Fruit fly (Drosophila melanogaster) whole organism, embryonic: Measurements from ENCODE around the gene CG8301.
A peak's percentile ranks its signal among the peaks of the same experiment; 100 is the strongest.

Experiments used
- B-H1 ChIP-seq: fragments of 200-800 bp; sonication (Bioruptor generic); IDR thresholded peaks from 3 replicates; pipeline ENCODE4 v1.3.6; 2022; ENCODE audit warnings: missing biosample characterization, missing genetic modification characterization
- BEAF-32 ChIP-seq: fragments of 200-800 bp; sonication (Bioruptor generic); optimal IDR thresholded peaks from 3 replicates; lab custom pipeline; 2017; ENCODE audit warnings: missing biosample characterization, missing genetic modification characterization, mild to moderate bottlenecking, moderate library complexity, missing genetic modification reagents
- Bdp1 ChIP-seq: fragments of 200-800 bp; sonication (Bioruptor generic); optimal IDR thresholded peaks from 3 replicates; lab custom pipeline; 2016; ENCODE audit warnings: missing biosample characterization, missing genetic modification characterization
- CG10274 ChIP-seq: fragments of 200-800 bp; sonication (Bioruptor generic); optimal IDR thresholded peaks from 3 replicates; lab custom pipeline; 2017; ENCODE audit warnings: missing biosample characterization, mild to moderate bottlenecking, missing genetic modification characterization
- CG10431 ChIP-seq: fragments of 200-800 bp; sonication (Bioruptor generic); optimal IDR thresholded peaks from 3 replicates; lab custom pipeline; 2018; ENCODE audit warnings: missing biosample characterization, mild to moderate bottlenecking, missing genetic modification characterization
- CG10462 ChIP-seq: fragments of 200-800 bp; sonication (Bioruptor generic); optimal IDR thresholded peaks from 2 replicates; lab custom pipeline; 2016; ENCODE audit warnings: missing biosample characterization, missing genetic modification characterization
- CG11398 ChIP-seq: fragments of 200-800 bp; sonication (Bioruptor generic); optimal IDR thresholded peaks from 2 replicates; lab custom pipeline; 2016; ENCODE audit warnings: missing biosample characterization, missing genetic modification characterization
- CG11560 ChIP-seq: fragments of 200-800 bp; sonication (Bioruptor generic); IDR thresholded peaks from 3 replicates; pipeline ENCODE4 v1.3.6; 2022; ENCODE audit warnings: missing biosample characterization, missing genetic modification characterization
- CG13287 ChIP-seq: fragments of 200-800 bp; sonication (Bioruptor generic); IDR thresholded peaks from 2 replicates; pipeline ENCODE4 v1.3.6; 2022; ENCODE audit warnings: missing biosample characterization, missing genetic modification characterization; ENCODE audit not compliant: partially characterized antibody
- CG13624 ChIP-seq: fragments of 200-800 bp; sonication (Bioruptor generic); optimal IDR thresholded peaks from 2 replicates; lab custom pipeline; 2016; ENCODE audit warnings: missing biosample characterization, missing genetic modification characterization
- CG18764 ChIP-seq: fragments of 200-800 bp; sonication (Bioruptor generic); optimal IDR thresholded peaks from 3 replicates; lab custom pipeline; 2016; ENCODE audit warnings: missing biosample characterization, missing genetic modification characterization
- CG33213 ChIP-seq: fragments of 200-800 bp; sonication (Bioruptor generic); optimal IDR thresholded peaks from 3 replicates; lab custom pipeline; 2016; ENCODE audit warnings: missing biosample characterization, missing genetic modification characterization
- CG33557 ChIP-seq: fragments of 200-800 bp; sonication (Bioruptor generic); optimal IDR thresholded peaks from 2 replicates; lab custom pipeline; 2019; ENCODE audit warnings: missing biosample characterization, mild to moderate bottlenecking, missing genetic modification characterization, moderate library complexity
- CG34224 ChIP-seq: fragments of 200-800 bp; sonication (Bioruptor generic); IDR thresholded peaks from 3 replicates; pipeline ENCODE4 v1.3.6; 2022; ENCODE audit warnings: missing biosample characterization, missing genetic modification characterization; ENCODE audit not compliant: partially characterized antibody
- CG4360 ChIP-seq: fragments of 200-800 bp; sonication (Bioruptor generic); IDR thresholded peaks from 2 replicates; pipeline ENCODE4 v1.3.6; 2022; ENCODE audit warnings: missing biosample characterization, missing genetic modification characterization
- CG6175 ChIP-seq: fragments of 200-800 bp; sonication (Bioruptor generic); IDR thresholded peaks from 3 replicates; pipeline ENCODE4 v1.3.6; 2022; ENCODE audit warnings: missing biosample characterization, missing genetic modification characterization
- CG7271 ChIP-seq: fragments of 200-800 bp; sonication (Bioruptor generic); optimal IDR thresholded peaks from 2 replicates; lab custom pipeline; 2018; ENCODE audit warnings: missing biosample characterization, mild to moderate bottlenecking, missing genetic modification characterization, moderate library complexity
- CG8089 ChIP-seq: fragments of 200-800 bp; sonication (Bioruptor generic); optimal IDR thresholded peaks from 3 replicates; lab custom pipeline; 2016; ENCODE audit warnings: missing biosample characterization, missing genetic modification characterization
- CG8388 ChIP-seq: fragments of 200-800 bp; sonication (Bioruptor generic); optimal IDR thresholded peaks from 2 replicates; lab custom pipeline; 2019; ENCODE audit warnings: missing biosample characterization, mild to moderate bottlenecking, missing genetic modification characterization, moderate library complexity
- CoRest ChIP-seq: fragments of 200-800 bp; sonication (Bioruptor generic); optimal IDR thresholded peaks from 3 replicates; lab custom pipeline; 2018; ENCODE audit warnings: missing biosample characterization, mild to moderate bottlenecking, missing genetic modification characterization, moderate library complexity
- D ChIP-seq, 2 experiments: fragments of 200-800 bp in 1 of 2; fragments of >200 bp in 1 of 2; sonication (Bioruptor generic) in 1 of 2; optimal IDR thresholded peaks; 2 replicates in 1 of 2; 3 replicates in 1 of 2; lab custom pipeline; 2017; ENCODE audit warnings: mild to moderate bottlenecking in 1 of 2, missing biosample characterization in 1 of 2, missing genetic modification characterization in 1 of 2, missing genetic modification reagents in 1 of 2
- D19B ChIP-seq: fragments of 200-800 bp; sonication (Bioruptor generic); optimal IDR thresholded peaks from 2 replicates; lab custom pipeline; 2017; ENCODE audit warnings: missing biosample characterization, mild to moderate bottlenecking, missing genetic modification characterization
- HLH4C ChIP-seq: fragments of 200-800 bp; sonication (Bioruptor generic); IDR thresholded peaks from 3 replicates; pipeline ENCODE4 v1.3.6; 2022; ENCODE audit warnings: missing biosample characterization, missing genetic modification characterization; ENCODE audit not compliant: partially characterized antibody
- HmgZ ChIP-seq: fragments of 200-800 bp; sonication (Bioruptor generic); optimal IDR thresholded peaks from 2 replicates; lab custom pipeline; 2018; ENCODE audit warnings: missing biosample characterization, mild to moderate bottlenecking, missing genetic modification characterization
- Hr39 ChIP-seq: fragments of >200 bp; optimal IDR thresholded peaks from 2 replicates; lab custom pipeline; 2017
- Six4 ChIP-seq: fragments of 200-800 bp; sonication (Bioruptor generic); optimal IDR thresholded peaks from 2 replicates; lab custom pipeline; 2016; ENCODE audit warnings: missing biosample characterization, missing genetic modification characterization
- btn ChIP-seq: fragments of 200-800 bp; sonication (Bioruptor generic); optimal IDR thresholded peaks from 2 replicates; lab custom pipeline; 2016; ENCODE audit warnings: missing biosample characterization, missing genetic modification characterization
- cato ChIP-seq: fragments of 200-800 bp; sonication (Bioruptor generic); optimal IDR thresholded peaks from 2 replicates; lab custom pipeline; 2016; ENCODE audit warnings: missing biosample characterization, missing genetic modification characterization, borderline replicate concordance
- ci ChIP-seq: fragments of 200-800 bp; sonication (Bioruptor generic); IDR thresholded peaks from 3 replicates; pipeline ENCODE4 v1.3.6; 2022; ENCODE audit warnings: missing biosample characterization, missing genetic modification characterization
- dimm ChIP-seq: fragments of 200-800 bp; sonication (Bioruptor generic); IDR thresholded peaks from 2 replicates; pipeline ENCODE4 v1.3.6; 2022; ENCODE audit warnings: missing biosample characterization, missing genetic modification characterization
- dm ChIP-seq: fragments of 200-800 bp; sonication (Bioruptor generic); optimal IDR thresholded peaks from 3 replicates; lab custom pipeline; 2016; ENCODE audit warnings: missing biosample characterization, missing genetic modification characterization
- esg ChIP-seq: fragments of 200-800 bp; sonication (Bioruptor generic); conservative IDR thresholded peaks from 2 replicates; pipeline ENCODE4 v1.3.6; 2022; ENCODE audit warnings: missing biosample characterization, missing genetic modification characterization
- fd96Cb ChIP-seq: fragments of 200-800 bp; sonication (Bioruptor generic); optimal IDR thresholded peaks from 2 replicates; lab custom pipeline; 2018; ENCODE audit warnings: missing biosample characterization, mild to moderate bottlenecking, missing genetic modification characterization, moderate library complexity
- gce ChIP-seq: fragments of 200-800 bp; sonication (Bioruptor generic); IDR thresholded peaks from 3 replicates; pipeline ENCODE4 v1.3.6; 2022; ENCODE audit warnings: missing biosample characterization, missing genetic modification characterization
- gcm ChIP-seq: fragments of 200-800 bp; sonication (Bioruptor generic); optimal IDR thresholded peaks from 2 replicates; lab custom pipeline; 2019; ENCODE audit warnings: missing biosample characterization, mild to moderate bottlenecking, missing genetic modification characterization, moderate library complexity
- gem ChIP-seq: fragments of 200-800 bp; sonication (Bioruptor generic); optimal IDR thresholded peaks from 2 replicates; lab custom pipeline; 2019; ENCODE audit warnings: missing biosample characterization, mild to moderate bottlenecking, missing genetic modification characterization, moderate library complexity
- gfzf ChIP-seq: fragments of 200-800 bp; sonication (Bioruptor generic); optimal IDR thresholded peaks from 2 replicates; lab custom pipeline; 2016; ENCODE audit warnings: missing biosample characterization, mild to moderate bottlenecking, missing genetic modification characterization, moderate library complexity
- gsb-n ChIP-seq: fragments of 200-800 bp; sonication (Bioruptor generic); optimal IDR thresholded peaks from 3 replicates; lab custom pipeline; 2018; ENCODE audit warnings: missing biosample characterization, mild to moderate bottlenecking, missing genetic modification characterization
- lilli ChIP-seq: fragments of 200-800 bp; sonication (Bioruptor generic); optimal IDR thresholded peaks from 3 replicates; lab custom pipeline; 2016; ENCODE audit warnings: missing biosample characterization, missing genetic modification characterization
- mirr ChIP-seq: fragments of 200-800 bp; sonication (Bioruptor generic); optimal IDR thresholded peaks from 3 replicates; lab custom pipeline; 2018; ENCODE audit warnings: missing biosample characterization, mild to moderate bottlenecking, missing genetic modification characterization
- nmo ChIP-seq: fragments of 200-800 bp; sonication (Bioruptor generic); optimal IDR thresholded peaks from 2 replicates; lab custom pipeline; 2018; ENCODE audit warnings: missing biosample characterization, mild to moderate bottlenecking, missing genetic modification characterization, moderate library complexity
- nom ChIP-seq: fragments of 200-800 bp; sonication (Bioruptor generic); optimal IDR thresholded peaks from 2 replicates; lab custom pipeline; 2017; ENCODE audit warnings: missing biosample characterization, missing genetic modification characterization, mild to moderate bottlenecking, moderate library complexity, missing genetic modification reagents
- so ChIP-seq: fragments of 200-800 bp; sonication (Bioruptor generic); IDR thresholded peaks from 3 replicates; pipeline ENCODE4 v1.3.6; 2022; ENCODE audit warnings: missing biosample characterization, missing genetic modification characterization
- ssp ChIP-seq: fragments of 200-800 bp; sonication (Bioruptor generic); IDR thresholded peaks from 2 replicates; pipeline ENCODE4 v1.3.6; 2022; ENCODE audit warnings: missing biosample characterization, missing genetic modification characterization
- tap ChIP-seq: fragments of 200-800 bp; optimal IDR thresholded peaks from 3 replicates; lab custom pipeline; 2019; ENCODE audit warnings: missing biosample characterization, mild to moderate bottlenecking, missing genetic modification characterization, moderate library complexity
- tin ChIP-seq: fragments of 200-800 bp; sonication (Bioruptor generic); optimal IDR thresholded peaks from 3 replicates; lab custom pipeline; 2016; ENCODE audit warnings: missing biosample characterization, missing genetic modification characterization
- tll ChIP-seq, 2 experiments: fragments of 200-800 bp in 1 of 2; fragments of >200 bp in 1 of 2; sonication (Bioruptor generic) in 1 of 2; optimal IDR thresholded peaks; 2 replicates each; lab custom pipeline; 2017 to 2019; ENCODE audit warnings: missing biosample characterization in 2 of 2, missing genetic modification characterization in 2 of 2, mild to moderate bottlenecking in 1 of 2, moderate library complexity in 1 of 2
- tup ChIP-seq: fragments of 200-800 bp; sonication (Bioruptor generic); optimal IDR thresholded peaks from 2 replicates; lab custom pipeline; 2016; ENCODE audit warnings: missing biosample characterization, mild to moderate bottlenecking, missing genetic modification characterization, moderate library complexity
- zen2 ChIP-seq: fragments of 200-800 bp; sonication (Bioruptor generic); IDR thresholded peaks from 3 replicates; pipeline ENCODE4 v1.3.6; 2022; ENCODE audit warnings: missing biosample characterization, missing genetic modification characterization; ENCODE audit not compliant: partially characterized antibody
- zfh1 ChIP-seq: fragments of 200-800 bp; sonication (Bioruptor generic); IDR thresholded peaks from 3 replicates; pipeline ENCODE4 v1.3.6; 2022; ENCODE audit warnings: missing biosample characterization, missing genetic modification characterization

Gene CG8301

dm6 chr3R:9613124-9613523 is 32.0 kb downstream of the CG8301 start (continued):
- peak; percentile 32 for TF ChIP-seq CG8388
- TF ChIP-seq lilli = peak; percentile 81
- TF ChIP-seq D19B (GFP tag; lab: Kevin White, UChicago) = peak; percentile 32
- TF ChIP-seq dm (GFP tag; lab: Kevin White, UChicago) = no peak
- peak; percentile 37 for TF ChIP-seq Six4 (GFP tag; lab: Kevin White, UChicago)
- TF ChIP-seq CG10431 (GFP tag; lab: Kevin White, UChicago) = no peak
- no peak for TF ChIP-seq CG6175 (GFP tag; lab: Robert Waterston, UW)
- no peak for TF ChIP-seq gsb-n (tag; lab: Kevin White, UChicago)
- TF ChIP-seq gem (tag; lab: Kevin White, UChicago) = peak; percentile 77
- TF ChIP-seq D (optimal IDR thresholded peaks at IDR 0.05; lab: Kevin White, UChicago) = no peak
- peak; percentile 22 for TF ChIP-seq D (GFP tag; optimal IDR thresholded peaks at IDR 0.05; lab: Kevin White, UChicago)
- TF ChIP-seq CoRest (tag; lab: Kevin White, UChicago) = peak; percentile 28
- no peak for TF ChIP-seq gce (GFP tag; lab: Robert Waterston, UW)
- TF ChIP-seq CG4360 (GFP tag; lab: Robert Waterston, UW) = no peak
- TF ChIP-seq BEAF-32 = no peak
- peak; percentile 66 for TF ChIP-seq fd96Cb (tag; lab: Kevin White, UChicago)
- TF ChIP-seq btn = no peak
- TF ChIP-seq CG11398 (GFP tag; lab: Kevin White, UChicago) = no peak
- peak; percentile 20 for TF ChIP-seq tap (tag; lab: Kevin White, UChicago)
- TF ChIP-seq CG34224 (GFP tag; lab: Robert Waterston, UW) = no peak
- no peak for TF ChIP-seq tll (GFP tag; optimal IDR thresholded peaks at IDR 0.05; lab: Kevin White, UChicago)
- TF ChIP-seq CG10462 (GFP tag; lab: Kevin White, UChicago) = no peak
- no peak for TF ChIP-seq gfzf (GFP tag; lab: Kevin White, UChicago)
- peak; percentile 14 for TF ChIP-seq CG10274 (GFP tag; lab: Kevin White, UChicago)
- peak; percentile 57 for TF ChIP-seq esg (GFP tag; lab: Robert Waterston, UW)
- TF ChIP-seq ssp (GFP tag; lab: Robert Waterston, UW) = peak; percentile 54
- TF ChIP-seq zfh1 (GFP tag; lab: Robert Waterston, UW) = peak; percentile 80
- TF ChIP-seq zen2 (GFP tag; lab: Robert Waterston, UW) = no peak
- peak; percentile 34 for TF ChIP-seq CG18764 (GFP tag; lab: Kevin White, UChicago)
- peak; percentile 36 for TF ChIP-seq CG8089
- TF ChIP-seq CG33213 = peak; percentile 26
- 0 out of 2 replicates have a peak, but pooled peaks have one; percentile 13 for TF ChIP-seq dimm (GFP tag; lab: Robert Waterston, UW)
- no peak for TF ChIP-seq gcm (GFP tag; lab: Kevin White, UChicago)
- no peak for TF ChIP-seq CG13287
- no peak for TF ChIP-seq HLH4C (GFP tag; lab: Robert Waterston, UW)
- TF ChIP-seq CG7271 = no peak
- TF ChIP-seq tup (GFP tag; lab: Kevin White, UChicago) = peak; percentile 3
- TF ChIP-seq Hr39 (lab: Kevin White, UChicago) = no peak
- peak; percentile 52; the same call in 2 of the 3 replicates for TF ChIP-seq B-H1 (GFP tag; lab: Robert Waterston, UW)
- no peak for TF ChIP-seq nom (GFP tag; lab: Kevin White, UChicago)
- peak; percentile 31 for TF ChIP-seq Bdp1 (GFP tag; lab: Kevin White, UChicago)
- 0 out of 3 replicates have a peak, but pooled peaks have one; percentile 51 for TF ChIP-seq so (GFP tag; lab: Robert Waterston, UW)
- peak; percentile 18 for TF ChIP-seq HmgZ (tag; lab: Kevin White, UChicago)
- TF ChIP-seq CG33557 (GFP tag; lab: Kevin White, UChicago) = no peak
- peak; percentile 44 for TF ChIP-seq tin
- TF ChIP-seq cato (GFP tag; lab: Kevin White, UChicago) = no peak
- TF ChIP-seq nmo = peak; percentile 38
- TF ChIP-seq CG13624 (GFP tag; lab: Kevin White, UChicago) = peak; percentile 62
- TF ChIP-seq ci (GFP tag; lab: Robert Waterston, UW) = peak; percentile 61; the same call in 2 of the 3 replicates
- TF ChIP-seq mirr = no peak
- TF ChIP-seq CG11560 (tag; lab: Robert Waterston, UW) = no peak
